Fruit fly (Drosophila melanogaster) whole organism, embryonic: Measurements from ENCODE around the gene alpha-Man-Ia.

Source experiments
- Asciz ChIP-seq: fragments of 200-800 bp; sonication (Bioruptor generic); optimal IDR thresholded peaks from 2 replicates; lab custom pipeline; 2017; ENCODE audit warnings: missing biosample characterization, mild to moderate bottlenecking, missing genetic modification characterization, missing genetic modification reagents
- Atf3 ChIP-seq: fragments of 200-800 bp; sonication (Bioruptor generic); optimal IDR thresholded peaks from 3 replicates; lab custom pipeline; 2016; ENCODE audit warnings: missing biosample characterization, missing genetic modification characterization
- Blimp-1 ChIP-seq: fragments of 200-800 bp; sonication (Bioruptor generic); optimal IDR thresholded peaks from 3 replicates; lab custom pipeline; 2018; ENCODE audit warnings: missing biosample characterization, missing genetic modification characterization, mild to moderate bottlenecking, moderate library complexity, missing genetic modification reagents
- CG10147 ChIP-seq: fragments of 200-800 bp; sonication (Bioruptor generic); optimal IDR thresholded peaks from 2 replicates; lab custom pipeline; 2019; ENCODE audit warnings: missing biosample characterization, mild to moderate bottlenecking, missing genetic modification characterization, moderate library complexity
- CG10431 ChIP-seq: fragments of 200-800 bp; sonication (Bioruptor generic); optimal IDR thresholded peaks from 3 replicates; lab custom pipeline; 2018; ENCODE audit warnings: missing biosample characterization, mild to moderate bottlenecking, missing genetic modification characterization
- CG11695 ChIP-seq: fragments of 200-800 bp; sonication (Bioruptor generic); IDR thresholded peaks from 3 replicates; pipeline ENCODE4 v1.3.6; 2022; ENCODE audit warnings: missing biosample characterization, missing genetic modification characterization
- CG13424 ChIP-seq: fragments of 200-800 bp; sonication (Bioruptor generic); optimal IDR thresholded peaks from 2 replicates; lab custom pipeline; 2019; ENCODE audit warnings: missing biosample characterization, mild to moderate bottlenecking, missing genetic modification characterization, moderate library complexity
- CG13894 ChIP-seq: fragments of 200-800 bp; sonication (Bioruptor generic); optimal IDR thresholded peaks from 3 replicates; lab custom pipeline; 2018; ENCODE audit warnings: missing biosample characterization, mild to moderate bottlenecking, missing genetic modification characterization, moderate library complexity
- CG15269 ChIP-seq: fragments of 200-800 bp; sonication (Bioruptor generic); optimal IDR thresholded peaks from 2 replicates; lab custom pipeline; 2018; ENCODE audit warnings: missing biosample characterization, mild to moderate bottlenecking, missing genetic modification characterization, moderate library complexity
- CG2712 ChIP-seq: fragments of 200-800 bp; optimal IDR thresholded peaks from 3 replicates; lab custom pipeline; 2019; ENCODE audit warnings: missing biosample characterization, mild to moderate bottlenecking, missing genetic modification characterization, moderate library complexity
- CG30403 ChIP-seq: fragments of 200-800 bp; sonication (Bioruptor generic); optimal IDR thresholded peaks from 3 replicates; lab custom pipeline; 2016; ENCODE audit warnings: missing biosample characterization, missing genetic modification characterization
- CG3163 ChIP-seq: fragments of 200-800 bp; sonication (Bioruptor generic); optimal IDR thresholded peaks from 3 replicates; lab custom pipeline; 2016; ENCODE audit warnings: missing biosample characterization, missing genetic modification characterization
- CG4328 ChIP-seq: fragments of 200-800 bp; sonication (Bioruptor generic); optimal IDR thresholded peaks from 3 replicates; lab custom pipeline; 2017; ENCODE audit warnings: missing biosample characterization, missing genetic modification reagents, missing genetic modification characterization
- CG4707 ChIP-seq: fragments of 200-800 bp; sonication (Bioruptor generic); optimal IDR thresholded peaks from 2 replicates; lab custom pipeline; 2018; ENCODE audit warnings: missing biosample characterization, mild to moderate bottlenecking, missing genetic modification characterization, moderate library complexity
- CG7556 ChIP-seq: fragments of 200-800 bp; sonication (Bioruptor generic); optimal IDR thresholded peaks from 2 replicates; lab custom pipeline; 2017; ENCODE audit warnings: missing biosample characterization, mild to moderate bottlenecking, missing genetic modification characterization
- CG7963 ChIP-seq: fragments of 200-800 bp; sonication (Bioruptor generic); IDR thresholded peaks from 3 replicates; pipeline ENCODE4 v1.3.6; 2022; ENCODE audit warnings: missing biosample characterization, missing genetic modification characterization; ENCODE audit not compliant: partially characterized antibody
- Chrac-16 ChIP-seq: fragments of 200-800 bp; sonication (Bioruptor generic); optimal IDR thresholded peaks from 3 replicates; lab custom pipeline; 2016; ENCODE audit warnings: missing biosample characterization, missing genetic modification characterization
- CoRest ChIP-seq: fragments of 200-800 bp; sonication (Bioruptor generic); optimal IDR thresholded peaks from 3 replicates; lab custom pipeline; 2018; ENCODE audit warnings: missing biosample characterization, mild to moderate bottlenecking, missing genetic modification characterization, moderate library complexity
- Ets65A ChIP-seq: fragments of 200-800 bp; sonication (Bioruptor generic); peaks from one replicate; lab custom pipeline; 2016; ENCODE audit warnings: missing biosample characterization, missing genetic modification characterization
- Ets97D ChIP-seq: fragments of 200-800 bp; sonication (Bioruptor generic); optimal IDR thresholded peaks from 3 replicates; lab custom pipeline; 2016; ENCODE audit warnings: missing biosample characterization, missing genetic modification characterization
- Med ChIP-seq: fragments of 200-800 bp; sonication (Bioruptor generic); peaks from one replicate; lab custom pipeline; 2016; ENCODE audit warnings: missing biosample characterization, missing genetic modification characterization, mild to moderate bottlenecking, inconsistent platforms, moderate library complexity
- NK7.1 ChIP-seq: fragments of 200-800 bp; sonication (Bioruptor generic); optimal IDR thresholded peaks from 3 replicates; lab custom pipeline; 2016; ENCODE audit warnings: missing biosample characterization, missing genetic modification characterization
- Nf-YA ChIP-seq: fragments of 200-800 bp; sonication (Bioruptor generic); IDR thresholded peaks from 2 replicates; pipeline ENCODE4 v1.3.6; 2022; ENCODE audit warnings: missing biosample characterization, missing genetic modification characterization
- PHDP ChIP-seq: fragments of 200-800 bp; sonication (Bioruptor generic); optimal IDR thresholded peaks from 3 replicates; lab custom pipeline; 2018; ENCODE audit warnings: missing biosample characterization, mild to moderate bottlenecking, missing genetic modification characterization, moderate library complexity
- Sin3A ChIP-seq: fragments of >200 bp; optimal IDR thresholded peaks from 2 replicates; lab custom pipeline; 2018
- Xbp1 ChIP-seq: fragments of 200-800 bp; sonication (Bioruptor generic); optimal IDR thresholded peaks from 3 replicates; lab custom pipeline; 2016; ENCODE audit warnings: missing biosample characterization, mild to moderate bottlenecking, missing genetic modification characterization
- Xrp1 ChIP-seq: fragments of 200-800 bp; sonication (Bioruptor generic); IDR thresholded peaks from 2 replicates; pipeline ENCODE4 v1.3.6; 2022; ENCODE audit warnings: missing biosample characterization, missing genetic modification characterization
- aop ChIP-seq: fragments of 200-800 bp; sonication (Bioruptor generic); IDR thresholded peaks from 2 replicates; pipeline ENCODE4 v1.3.6; 2022; ENCODE audit warnings: missing biosample characterization, missing genetic modification characterization
- bigmax ChIP-seq: fragments of 200-800 bp; sonication (Bioruptor generic); optimal IDR thresholded peaks from 2 replicates; lab custom pipeline; 2018; ENCODE audit warnings: missing biosample characterization, mild to moderate bottlenecking, missing genetic modification characterization
- bsh ChIP-seq, 2 experiments: fragments of 200-800 bp; sonication (Bioruptor generic); optimal IDR thresholded peaks; 2 replicates each; lab custom pipeline; 2017 to 2018; ENCODE audit warnings: mild to moderate bottlenecking in 2 of 2, missing biosample characterization in 2 of 2, missing genetic modification characterization in 2 of 2, moderate library complexity in 1 of 2
- cato ChIP-seq: fragments of 200-800 bp; sonication (Bioruptor generic); optimal IDR thresholded peaks from 2 replicates; lab custom pipeline; 2016; ENCODE audit warnings: missing biosample characterization, missing genetic modification characterization, borderline replicate concordance
- crc ChIP-seq: fragments of 200-800 bp; sonication (Bioruptor generic); optimal IDR thresholded peaks from 2 replicates; lab custom pipeline; 2016; ENCODE audit warnings: missing biosample characterization, missing genetic modification characterization
- crp ChIP-seq, 2 experiments: fragments of 200-800 bp; sonication (Bioruptor generic); optimal IDR thresholded peaks; 2 replicates in 1 of 2; 3 replicates in 1 of 2; lab custom pipeline; 2017; ENCODE audit warnings: missing biosample characterization in 2 of 2, missing genetic modification characterization in 2 of 2, mild to moderate bottlenecking in 1 of 2, moderate library complexity in 1 of 2
- danr ChIP-seq: fragments of 200-800 bp; sonication (Bioruptor generic); IDR thresholded peaks from 2 replicates; pipeline ENCODE4 v1.3.6; 2022; ENCODE audit warnings: missing biosample characterization, missing genetic modification characterization
- eve ChIP-seq, 2 experiments: fragments of >200 bp; optimal IDR thresholded peaks; 2 replicates each; lab custom pipeline; 2017; ENCODE audit warnings: missing biosample characterization in 2 of 2, missing genetic modification characterization in 2 of 2
- gcm2 ChIP-seq: fragments of 200-800 bp; sonication (Bioruptor generic); optimal IDR thresholded peaks from 2 replicates; lab custom pipeline; 2016; ENCODE audit warnings: missing biosample characterization, missing genetic modification characterization
- gro ChIP-seq: fragments of 200-800 bp; sonication (Bioruptor generic); optimal IDR thresholded peaks from 2 replicates; lab custom pipeline; 2016; ENCODE audit warnings: missing biosample characterization, missing genetic modification characterization
- gsb-n ChIP-seq: fragments of 200-800 bp; sonication (Bioruptor generic); optimal IDR thresholded peaks from 3 replicates; lab custom pipeline; 2018; ENCODE audit warnings: missing biosample characterization, mild to moderate bottlenecking, missing genetic modification characterization
- hbn ChIP-seq: fragments of 200-800 bp; sonication (Bioruptor generic); IDR thresholded peaks from 2 replicates; pipeline ENCODE4 v1.3.6; 2022; ENCODE audit warnings: missing biosample characterization, missing genetic modification characterization; ENCODE audit not compliant: partially characterized antibody
- maf-S ChIP-seq: fragments of 200-800 bp; sonication (Bioruptor generic); optimal IDR thresholded peaks from 2 replicates; lab custom pipeline; 2016; ENCODE audit warnings: missing biosample characterization, missing genetic modification characterization
- nmo ChIP-seq: fragments of 200-800 bp; sonication (Bioruptor generic); optimal IDR thresholded peaks from 2 replicates; lab custom pipeline; 2018; ENCODE audit warnings: missing biosample characterization, mild to moderate bottlenecking, missing genetic modification characterization, moderate library complexity
- nom ChIP-seq: fragments of 200-800 bp; sonication (Bioruptor generic); optimal IDR thresholded peaks from 2 replicates; lab custom pipeline; 2017; ENCODE audit warnings: missing biosample characterization, missing genetic modification characterization, mild to moderate bottlenecking, moderate library complexity, missing genetic modification reagents
- odd ChIP-seq: fragments of 200-800 bp; sonication (Bioruptor generic); optimal IDR thresholded peaks from 2 replicates; lab custom pipeline; 2017; ENCODE audit warnings: missing biosample characterization, mild to moderate bottlenecking, missing genetic modification characterization
- prd ChIP-seq, 3 experiments: fragments of >200 bp in 2 of 3; fragments of 200-800 bp in 1 of 3; sonication (Bioruptor generic) in 1 of 3; optimal IDR thresholded peaks in 2 of 3; IDR thresholded peaks in 1 of 3; 2 replicates in 2 of 3; 3 replicates in 1 of 3; pipeline versions ENCODE4 v1.3.6 to Lab custom; 2017 to 2022; ENCODE audit warnings: missing biosample characterization in 1 of 3, missing genetic modification characterization in 1 of 3
- sens ChIP-seq: fragments of 200-800 bp; sonication (Bioruptor generic); peaks from one replicate; lab custom pipeline; 2016; ENCODE audit warnings: missing biosample characterization, missing genetic modification characterization
- sens-2 ChIP-seq: fragments of 200-800 bp; sonication (Bioruptor generic); IDR thresholded peaks from 2 replicates; pipeline ENCODE4 v1.3.6; 2022; ENCODE audit warnings: missing biosample characterization, missing genetic modification characterization
- tin ChIP-seq: fragments of 200-800 bp; sonication (Bioruptor generic); optimal IDR thresholded peaks from 3 replicates; lab custom pipeline; 2016; ENCODE audit warnings: missing biosample characterization, missing genetic modification characterization
- unpg ChIP-seq: fragments of 200-800 bp; sonication (Bioruptor generic); optimal IDR thresholded peaks from 3 replicates; lab custom pipeline; 2018; ENCODE audit warnings: missing biosample characterization, mild to moderate bottlenecking, missing genetic modification characterization, moderate library complexity
- zfh1 ChIP-seq: fragments of 200-800 bp; sonication (Bioruptor generic); IDR thresholded peaks from 3 replicates; pipeline ENCODE4 v1.3.6; 2022; ENCODE audit warnings: missing biosample characterization, missing genetic modification characterization

The alpha-Man-Ia gene

DNA sequence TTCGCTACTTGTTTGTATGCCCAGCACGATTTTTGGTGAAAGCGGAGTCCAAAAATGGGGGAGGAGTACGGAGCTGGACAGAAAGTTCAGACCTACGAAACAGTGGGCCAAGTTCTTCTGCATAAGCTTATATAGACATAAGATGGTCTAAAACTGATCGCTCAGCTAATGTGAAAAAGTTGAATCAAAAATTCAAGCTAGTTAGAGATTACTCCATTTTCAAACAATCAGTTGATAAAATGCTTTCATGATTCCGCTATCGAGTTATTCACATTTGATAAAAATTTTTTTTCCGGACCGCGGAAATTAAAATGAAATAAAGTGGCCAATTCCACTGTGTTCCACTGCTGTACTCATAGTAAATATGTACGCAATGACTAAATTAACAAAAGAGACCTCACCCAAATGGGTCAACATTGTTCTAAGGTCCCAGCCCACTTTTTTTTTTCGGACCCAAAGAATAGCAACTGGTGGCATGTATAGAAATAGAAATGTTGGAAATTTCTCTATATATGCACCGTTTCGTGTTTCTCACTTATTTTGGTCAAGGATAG, 5.3 kb downstream of the alpha-Man-Ia start (continued):
- TF ChIP-seq maf-S (GFP tag; lab: Kevin White, UChicago) (no peak), tin (GFP tag; lab: Kevin White, UChicago) (no peak), Xrp1 (GFP tag; lab: Robert Waterston, UW) (peak; percentile 14; the same call in 1 of the 2 replicates), prd (optimal IDR thresholded peaks at IDR 0.05; lab: Kevin White, UChicago) (no peak), prd (GFP tag; IDR thresholded peaks at IDR 0.05; lab: Robert Waterston, UW) (no peak), aop (GFP tag; lab: Robert Waterston, UW) (no peak), Atf3 (GFP tag; lab: Kevin White, UChicago) (no peak), Ets65A (GFP tag; lab: Kevin White, UChicago) (peak; percentile 6), bigmax (GFP tag; lab: Kevin White, UChicago) (no peak), CG7556 (peak; percentile 26), crc (GFP tag; lab: Kevin White, UChicago) (no peak), zfh1 (0 out of 3 replicates have a peak, but pooled peaks have one; percentile 8), CG4328 (GFP tag; lab: Kevin White, UChicago) (no peak), nmo (GFP tag; lab: Kevin White, UChicago) (peak; percentile 18), Xbp1 (no peak), hbn (GFP tag; lab: Robert Waterston, UW) (no peak), unpg (GFP tag; lab: Kevin White, UChicago) (peak; percentile 8), CG30403 (peak; percentile 30), CG2712 (peak; percentile 15), CG13424 (peak; percentile 4), cato (GFP tag; lab: Kevin White, UChicago) (no peak), CoRest (tag; lab: Kevin White, UChicago) (peak; percentile 21), Sin3A (lab: Kevin White, UChicago) (no peak), nom (GFP tag; lab: Kevin White, UChicago) (no peak), Chrac-16 (GFP tag; lab: Kevin White, UChicago) (no peak), sens-2 (no peak), danr (GFP tag; lab: Robert Waterston, UW) (no peak), gsb-n (tag; lab: Kevin White, UChicago) (peak; percentile 1), Blimp-1 (peak; percentile 32), CG3163 (GFP tag; lab: Kevin White, UChicago) (no peak), gcm2 (GFP tag; lab: Kevin White, UChicago) (no peak), PHDP (peak; percentile 28), CG7963 (GFP tag; lab: Robert Waterston, UW) (no peak), Med (GFP tag; lab: Kevin White, UChicago) (peak; percentile 52), NK7.1 (GFP tag; lab: Kevin White, UChicago) (no peak), CG4707 (peak; percentile 35), gro (GFP tag; lab: Kevin White, UChicago) (no peak), crp (GFP tag; optimal IDR thresholded peaks at IDR 0.05; lab: Kevin White, UChicago) (no peak), CG10431 (no peak), bsh (GFP tag; optimal IDR thresholded peaks at IDR 0.05; lab: Kevin White, UChicago) (no peak), Asciz (GFP tag; lab: Kevin White, UChicago) (peak; percentile 17), odd (GFP tag; lab: Kevin White, UChicago) (no peak), CG13894 (tag; lab: Kevin White, UChicago) (no peak), CG10147 (no peak), Nf-YA (GFP tag; lab: Robert Waterston, UW) (no peak), eve (GFP tag; optimal IDR thresholded peaks at IDR 0.05; lab: Kevin White, UChicago) (peak in 1 of 2 experiments; percentile 0), CG11695 (GFP tag; lab: Robert Waterston, UW) (0 out of 3 replicates have a peak, but pooled peaks have one; percentile 19), CG15269 (tag; lab: Kevin White, UChicago) (peak; percentile 10), Ets97D (GFP tag; lab: Kevin White, UChicago) (no peak), sens (GFP tag; lab: Kevin White, UChicago) (peak; percentile 76)
